Worm (Caenorhabditis elegans): ENCODE data around the gene ooc-5.

ce11 chrII:8992780-8993179, at the start of gene ooc-5:
- no peak for TF ChIP-seq ceh-9 (tag; optimal IDR thresholded peaks at IDR 0.05)
- no peak for TF ChIP-seq ztf-16 (tag; optimal IDR thresholded peaks at IDR 0.05)
- no peak for TF ChIP-seq K02D7.2 (tag; optimal IDR thresholded peaks at IDR 0.05)
- no peak for TF ChIP-seq ref-2 (tag; optimal IDR thresholded peaks at IDR 0.05)

Measured in whole organism, late embryonic.